Fruit fly (Drosophila melanogaster): ENCODE measurements around the gene CG17361.

The CG17361 gene

dm6 chr3L:13957212-13957668 lies 39.8 kb upstream of the CG17361 start (continued):
- TF ChIP-seq CG3847 (GFP tag; IDR thresholded peaks at IDR 0.05) (0 out of 2 replicates have a peak, but pooled peaks have one; percentile 37), slbo (GFP tag; IDR thresholded peaks at IDR 0.05) (peak; percentile 25; the same call in 1 of the 2 replicates), BEAF-32 (GFP tag; optimal IDR thresholded peaks at IDR 0.05) (no peak), CG4404 (GFP tag; IDR thresholded peaks at IDR 0.05) (no peak; the same call in 1 of the 2 replicates), oc (tag; optimal IDR thresholded peaks at IDR 0.05) (peak; percentile 57), jing (GFP tag; optimal IDR thresholded peaks at IDR 0.05) (peak; percentile 30), bab2 (GFP tag; optimal IDR thresholded peaks at IDR 0.05) (peak; percentile 46), fd64A (GFP tag; optimal IDR thresholded peaks at IDR 0.05) (no peak), Atf-2 (GFP tag; optimal IDR thresholded peaks at IDR 0.05) (peak; percentile 51), cato (GFP tag; optimal IDR thresholded peaks at IDR 0.05; ENCODE audit: borderline replicate concordance) (peak; percentile 19), CG6791 (GFP tag; IDR thresholded peaks at IDR 0.05; ENCODE audit: partially characterized antibody) (no peak), cg (GFP tag; optimal IDR thresholded peaks at IDR 0.05) (no peak), CG15601 (tag; optimal IDR thresholded peaks at IDR 0.05) (peak; percentile 65), NC2α (GFP tag; optimal IDR thresholded peaks at IDR 0.05) (peak; percentile 18), CG9215 (GFP tag; IDR thresholded peaks at IDR 0.05) (no peak), Six4 (GFP tag; optimal IDR thresholded peaks at IDR 0.05) (peak; percentile 59), Dfd (GFP tag; optimal IDR thresholded peaks at IDR 0.05) (no peak), CG8290 (GFP tag; optimal IDR thresholded peaks at IDR 0.05) (peak; percentile 42), CG8290 (tag; optimal IDR thresholded peaks at IDR 0.05) (no peak), pho (GFP tag; optimal IDR thresholded peaks at IDR 0.05) (peak; percentile 27), E2f2 (GFP tag; IDR thresholded peaks at IDR 0.05) (peak; percentile 37; the same call in 1 of the 2 replicates), CG12299 (tag; optimal IDR thresholded peaks at IDR 0.05) (peak; percentile 22), CoRest (tag; optimal IDR thresholded peaks at IDR 0.05) (peak; percentile 86), CG10209 (GFP tag; optimal IDR thresholded peaks at IDR 0.05) (peak; percentile 75), CG14014 (GFP tag; IDR thresholded peaks at IDR 0.05) (no peak), Sox100B (GFP tag; optimal IDR thresholded peaks at IDR 0.05) (peak; percentile 92), Gug (GFP tag; IDR thresholded peaks at IDR 0.05) (0 out of 4 replicates have a peak, but pooled peaks have one; percentile 11), Dad (GFP tag; optimal IDR thresholded peaks at IDR 0.05) (no peak), ERR (GFP tag; optimal IDR thresholded peaks at IDR 0.05) (no peak), CG9817 (tag; optimal IDR thresholded peaks at IDR 0.05) (peak; percentile 29), CG4424 (GFP tag; optimal IDR thresholded peaks at IDR 0.05) (peak; percentile 87), CG7271 (tag; optimal IDR thresholded peaks at IDR 0.05) (peak; percentile 6), lab (GFP tag; optimal IDR thresholded peaks at IDR 0.05) (peak; percentile 50), CG30403 (GFP tag; optimal IDR thresholded peaks at IDR 0.05) (peak; percentile 83), CG16813 (GFP tag; IDR thresholded peaks at IDR 0.05; ENCODE audit: partially characterized antibody) (no peak), Ptx1 (GFP tag; IDR thresholded peaks at IDR 0.05) (peak; percentile 46), Rx (GFP tag; IDR thresholded peaks at IDR 0.05) (0 out of 2 replicates have a peak, but pooled peaks have one; percentile 15), CG12942 (GFP tag; optimal IDR thresholded peaks at IDR 0.05) (peak; percentile 52), CG13894 (tag; optimal IDR thresholded peaks at IDR 0.05) (no peak), CG12104 (GFP tag; optimal IDR thresholded peaks at IDR 0.05) (peak; percentile 77), CG8388 (GFP tag; optimal IDR thresholded peaks at IDR 0.05) (peak; percentile 64), Side (GFP tag; optimal IDR thresholded peaks at IDR 0.05) (no peak), psq (GFP tag; optimal IDR thresholded peaks at IDR 0.05) (peak; percentile 45), D (optimal IDR thresholded peaks at IDR 0.05) (no peak), D (GFP tag; optimal IDR thresholded peaks at IDR 0.05) (peak; percentile 87), Xrp1 (GFP tag; IDR thresholded peaks at IDR 0.05) (peak; percentile 73), CG4328 (GFP tag; optimal IDR thresholded peaks at IDR 0.05) (peak; percentile 44), CG10274 (GFP tag; optimal IDR thresholded peaks at IDR 0.05) (peak; percentile 1), ham (GFP tag; IDR thresholded peaks at IDR 0.05) (no peak), CG13424 (tag; optimal IDR thresholded peaks at IDR 0.05) (peak; percentile 71), CG11723 (GFP tag; optimal IDR thresholded peaks at IDR 0.05) (peak; percentile 55)
